Fruit fly (Drosophila melanogaster) whole organism, embryonic: ENCODE results near the gene Utx.

Experiments
- Antp ChIP-seq: fragments of 200-800 bp; sonication (Bioruptor generic); optimal IDR thresholded peaks from 3 replicates; lab custom pipeline; 2016; ENCODE audit warnings: missing biosample characterization, missing genetic modification characterization
- CG12071 ChIP-seq: fragments of 200-800 bp; sonication (Bioruptor generic); optimal IDR thresholded peaks from 3 replicates; lab custom pipeline; 2018; ENCODE audit warnings: missing biosample characterization, mild to moderate bottlenecking, missing genetic modification characterization
- CG12942 ChIP-seq: fragments of 200-800 bp; sonication (Bioruptor generic); optimal IDR thresholded peaks from 3 replicates; lab custom pipeline; 2016; ENCODE audit warnings: missing biosample characterization, missing genetic modification characterization
- CG13775 ChIP-seq: fragments of 200-800 bp; sonication (Bioruptor generic); optimal IDR thresholded peaks from 3 replicates; lab custom pipeline; 2017; ENCODE audit warnings: missing biosample characterization, mild to moderate bottlenecking, missing genetic modification characterization
- CG1603 ChIP-seq: fragments of 200-800 bp; sonication (Bioruptor generic); optimal IDR thresholded peaks from 2 replicates; lab custom pipeline; 2019; ENCODE audit warnings: missing biosample characterization, mild to moderate bottlenecking, missing genetic modification characterization, moderate library complexity
- CG17359 ChIP-seq: fragments of 200-800 bp; sonication (Bioruptor generic); optimal IDR thresholded peaks from 3 replicates; lab custom pipeline; 2018; ENCODE audit warnings: missing biosample characterization, mild to moderate bottlenecking, missing genetic modification characterization, moderate library complexity
- CG1792 ChIP-seq: fragments of 200-800 bp; sonication (Bioruptor generic); optimal IDR thresholded peaks from 2 replicates; lab custom pipeline; 2016; ENCODE audit warnings: missing biosample characterization, missing genetic modification characterization
- CG18619 ChIP-seq: fragments of 200-800 bp; sonication (Bioruptor generic); optimal IDR thresholded peaks from 3 replicates; lab custom pipeline; 2017; ENCODE audit warnings: missing biosample characterization, mild to moderate bottlenecking, missing genetic modification characterization
- CG2202 ChIP-seq: fragments of 200-800 bp; sonication (Bioruptor generic); optimal IDR thresholded peaks from 2 replicates; lab custom pipeline; 2018; ENCODE audit warnings: missing biosample characterization, mild to moderate bottlenecking, missing genetic modification characterization
- CG32532 ChIP-seq: fragments of 200-800 bp; sonication (Bioruptor generic); IDR thresholded peaks from 2 replicates; pipeline ENCODE4 v1.3.6; 2022; ENCODE audit warnings: missing biosample characterization, missing genetic modification characterization
- CG4854 ChIP-seq: fragments of 200-800 bp; sonication (Bioruptor generic); optimal IDR thresholded peaks from 2 replicates; lab custom pipeline; 2016; ENCODE audit warnings: missing biosample characterization, missing genetic modification characterization, inconsistent platforms
- CG6813 ChIP-seq: fragments of 200-800 bp; sonication (Bioruptor generic); optimal IDR thresholded peaks from 2 replicates; lab custom pipeline; 2017; ENCODE audit warnings: missing biosample characterization, missing genetic modification characterization, mild to moderate bottlenecking, moderate library complexity, missing genetic modification reagents
- CG7271 ChIP-seq: fragments of 200-800 bp; sonication (Bioruptor generic); optimal IDR thresholded peaks from 2 replicates; lab custom pipeline; 2018; ENCODE audit warnings: missing biosample characterization, mild to moderate bottlenecking, missing genetic modification characterization, moderate library complexity
- CG7963 ChIP-seq: fragments of 200-800 bp; sonication (Bioruptor generic); IDR thresholded peaks from 3 replicates; pipeline ENCODE4 v1.3.6; 2022; ENCODE audit warnings: missing biosample characterization, missing genetic modification characterization; ENCODE audit not compliant: partially characterized antibody
- CG9932 ChIP-seq: fragments of 200-800 bp; sonication (Bioruptor generic); IDR thresholded peaks from 2 replicates; pipeline ENCODE4 v1.3.6; 2022; ENCODE audit warnings: missing biosample characterization, missing genetic modification characterization
- CHES-1-like ChIP-seq: fragments of 200-800 bp; sonication (Bioruptor generic); optimal IDR thresholded peaks from 2 replicates; lab custom pipeline; 2016; ENCODE audit warnings: missing biosample characterization, missing genetic modification characterization
- Drgx ChIP-seq: fragments of 200-800 bp; sonication (Bioruptor generic); IDR thresholded peaks from 2 replicates; pipeline ENCODE4 v1.3.6; 2022; ENCODE audit warnings: missing biosample characterization, missing genetic modification characterization
- ERR ChIP-seq: fragments of 200-800 bp; sonication (Bioruptor generic); optimal IDR thresholded peaks from 2 replicates; lab custom pipeline; 2016; ENCODE audit warnings: missing biosample characterization, missing genetic modification characterization
- Ets65A ChIP-seq: fragments of 200-800 bp; sonication (Bioruptor generic); peaks from one replicate; lab custom pipeline; 2016; ENCODE audit warnings: missing biosample characterization, missing genetic modification characterization
- GATAe ChIP-seq: fragments of 200-800 bp; sonication (Bioruptor generic); conservative IDR thresholded peaks from 2 replicates; pipeline ENCODE4 v1.3.6; 2022; ENCODE audit warnings: missing biosample characterization, missing genetic modification characterization
- HHEX ChIP-seq: fragments of 200-800 bp; sonication (Bioruptor generic); optimal IDR thresholded peaks from 3 replicates; lab custom pipeline; 2017; ENCODE audit warnings: missing biosample characterization, mild to moderate bottlenecking, missing genetic modification characterization, missing genetic modification reagents
- HLH4C ChIP-seq: fragments of 200-800 bp; sonication (Bioruptor generic); IDR thresholded peaks from 3 replicates; pipeline ENCODE4 v1.3.6; 2022; ENCODE audit warnings: missing biosample characterization, missing genetic modification characterization; ENCODE audit not compliant: partially characterized antibody
- HLH54F ChIP-seq: fragments of 200-800 bp; sonication (Bioruptor generic); optimal IDR thresholded peaks from 3 replicates; lab custom pipeline; 2016; ENCODE audit warnings: missing biosample characterization, missing genetic modification characterization
- Hr78 ChIP-seq, 2 experiments: fragments of 200-800 bp in 1 of 2; fragments of >200 bp in 1 of 2; sonication (Bioruptor generic) in 1 of 2; optimal IDR thresholded peaks; 2 replicates each; lab custom pipeline; 2017 to 2019; ENCODE audit warnings: missing biosample characterization in 2 of 2, missing genetic modification characterization in 2 of 2, mild to moderate bottlenecking in 1 of 2, moderate library complexity in 1 of 2
- Med ChIP-seq: fragments of 200-800 bp; sonication (Bioruptor generic); peaks from one replicate; lab custom pipeline; 2016; ENCODE audit warnings: missing biosample characterization, missing genetic modification characterization, mild to moderate bottlenecking, inconsistent platforms, moderate library complexity
- Rx ChIP-seq: fragments of 200-800 bp; sonication (Bioruptor generic); IDR thresholded peaks from 2 replicates; pipeline ENCODE4 v1.3.6; 2022; ENCODE audit warnings: missing biosample characterization, missing genetic modification characterization
- Sin3A ChIP-seq: fragments of >200 bp; optimal IDR thresholded peaks from 2 replicates; lab custom pipeline; 2018
- Spps ChIP-seq: fragments of 200-800 bp; sonication (Bioruptor generic); optimal IDR thresholded peaks from 2 replicates; lab custom pipeline; 2018; ENCODE audit warnings: missing biosample characterization, mild to moderate bottlenecking, missing genetic modification characterization
- Sry-β ChIP-seq: fragments of 200-800 bp; sonication (Bioruptor generic); optimal IDR thresholded peaks from 2 replicates; lab custom pipeline; 2018; ENCODE audit warnings: missing biosample characterization, mild to moderate bottlenecking, missing genetic modification characterization, moderate library complexity
- amos ChIP-seq: fragments of 200-800 bp; sonication (Bioruptor generic); IDR thresholded peaks from 2 replicates; pipeline ENCODE4 v1.3.6; 2022; ENCODE audit warnings: missing biosample characterization, missing genetic modification characterization; ENCODE audit not compliant: partially characterized antibody
- ash1 ChIP-seq: fragments of 200-800 bp; sonication (Bioruptor generic); optimal IDR thresholded peaks from 2 replicates; lab custom pipeline; 2018; ENCODE audit warnings: missing biosample characterization, mild to moderate bottlenecking, missing genetic modification characterization
- cato ChIP-seq: fragments of 200-800 bp; sonication (Bioruptor generic); optimal IDR thresholded peaks from 2 replicates; lab custom pipeline; 2016; ENCODE audit warnings: missing biosample characterization, missing genetic modification characterization, borderline replicate concordance
- crp ChIP-seq, 2 experiments: fragments of 200-800 bp; sonication (Bioruptor generic); optimal IDR thresholded peaks; 2 replicates in 1 of 2; 3 replicates in 1 of 2; lab custom pipeline; 2017; ENCODE audit warnings: missing biosample characterization in 2 of 2, missing genetic modification characterization in 2 of 2, mild to moderate bottlenecking in 1 of 2, moderate library complexity in 1 of 2
- dmrt99B ChIP-seq: fragments of 200-800 bp; sonication (Bioruptor generic); optimal IDR thresholded peaks from 2 replicates; lab custom pipeline; 2018; ENCODE audit warnings: missing biosample characterization, mild to moderate bottlenecking, missing genetic modification characterization, moderate library complexity
- grau ChIP-seq: fragments of 200-800 bp; optimal IDR thresholded peaks from 3 replicates; lab custom pipeline; 2019; ENCODE audit warnings: missing biosample characterization, mild to moderate bottlenecking, missing genetic modification characterization, moderate library complexity
- jigr1 ChIP-seq: fragments of 200-800 bp; sonication (Bioruptor generic); IDR thresholded peaks from 3 replicates; pipeline ENCODE4 v1.3.6; 2022; ENCODE audit warnings: missing biosample characterization, missing genetic modification characterization
- klu ChIP-seq: fragments of 200-800 bp; sonication (Bioruptor generic); IDR thresholded peaks from 2 replicates; pipeline ENCODE4 v1.3.6; 2022; ENCODE audit warnings: missing biosample characterization, missing genetic modification characterization
- mirr ChIP-seq: fragments of 200-800 bp; sonication (Bioruptor generic); optimal IDR thresholded peaks from 3 replicates; lab custom pipeline; 2018; ENCODE audit warnings: missing biosample characterization, mild to moderate bottlenecking, missing genetic modification characterization
- nerfin-1 ChIP-seq: fragments of 200-800 bp; sonication (Bioruptor generic); optimal IDR thresholded peaks from 3 replicates; lab custom pipeline; 2019; ENCODE audit warnings: missing biosample characterization, mild to moderate bottlenecking, missing genetic modification characterization, moderate library complexity
- p53 ChIP-seq: fragments of 200-800 bp; sonication (Bioruptor generic); optimal IDR thresholded peaks from 2 replicates; lab custom pipeline; 2016; ENCODE audit warnings: missing biosample characterization, missing genetic modification characterization
- ranshi ChIP-seq: fragments of 200-800 bp; sonication (Bioruptor generic); IDR thresholded peaks from 2 replicates; pipeline ENCODE4 v1.3.6; 2022; ENCODE audit warnings: missing biosample characterization, missing genetic modification characterization
- stwl ChIP-seq: fragments of 200-800 bp; sonication (Bioruptor generic); optimal IDR thresholded peaks from 3 replicates; lab custom pipeline; 2018; ENCODE audit warnings: missing biosample characterization, mild to moderate bottlenecking, missing genetic modification characterization, moderate library complexity
- sug ChIP-seq: fragments of 200-800 bp; optimal IDR thresholded peaks from 2 replicates; lab custom pipeline; 2019; ENCODE audit warnings: missing biosample characterization, mild to moderate bottlenecking, missing genetic modification characterization, moderate library complexity
- trem ChIP-seq: fragments of 200-800 bp; optimal IDR thresholded peaks from 3 replicates; lab custom pipeline; 2019; ENCODE audit warnings: missing biosample characterization, mild to moderate bottlenecking, missing genetic modification characterization, moderate library complexity
- tx ChIP-seq: fragments of 200-800 bp; sonication (Bioruptor generic); optimal IDR thresholded peaks from 2 replicates; lab custom pipeline; 2016; ENCODE audit warnings: missing biosample characterization, missing genetic modification characterization
- vfl ChIP-seq: fragments of 200-800 bp; sonication (Bioruptor generic); optimal IDR thresholded peaks from 2 replicates; lab custom pipeline; 2016; ENCODE audit warnings: missing biosample characterization, missing genetic modification characterization
- zfh2 ChIP-seq: fragments of 200-800 bp; sonication (Bioruptor generic); optimal IDR thresholded peaks from 2 replicates; lab custom pipeline; 2016; ENCODE audit warnings: missing biosample characterization, missing genetic modification characterization

The Utx gene

dm6 chr2L:10260750-10261493, 17.7 kb downstream of the Utx start, which contains the start of gene Pten (continued):
- TF ChIP-seq zfh2 (GFP tag; lab: Kevin White, UChicago) = peak; percentile 43
- peak; percentile 48 for TF ChIP-seq CG4854 (GFP tag; lab: Kevin White, UChicago)
- TF ChIP-seq Antp = no peak
- TF ChIP-seq Sry-β (GFP tag; lab: Kevin White, UChicago) = peak; percentile 11
- no peak for TF ChIP-seq Sin3A
- peak; percentile 64 for TF ChIP-seq tx (GFP tag; lab: Kevin White, UChicago)
- TF ChIP-seq trem (tag; lab: Kevin White, UChicago) = peak; percentile 61
- TF ChIP-seq Rx = no peak
- peak; percentile 90; the same call in 1 of the 2 replicates for TF ChIP-seq amos
- no peak for TF ChIP-seq p53 (GFP tag; lab: Kevin White, UChicago)
- TF ChIP-seq Ets65A (GFP tag; lab: Kevin White, UChicago) = peak; percentile 95
- peak; percentile 94 for TF ChIP-seq Med (GFP tag; lab: Kevin White, UChicago)
- peak; percentile 49 for TF ChIP-seq Spps (tag; lab: Kevin White, UChicago)
- peak in 1 of 2 experiments; percentile 15 for TF ChIP-seq crp (GFP tag; optimal IDR thresholded peaks at IDR 0.05; lab: Kevin White, UChicago)
- no peak for TF ChIP-seq CG2202 (tag; lab: Kevin White, UChicago)
- no peak for TF ChIP-seq CG12071
- no peak for TF ChIP-seq mirr (GFP tag; lab: Kevin White, UChicago)
- no peak for TF ChIP-seq Hr78 (GFP tag; optimal IDR thresholded peaks at IDR 0.05; lab: Kevin White, UChicago)
- no peak for TF ChIP-seq ash1
- TF ChIP-seq CG6813 (GFP tag; lab: Kevin White, UChicago) = no peak
- peak; percentile 16 for TF ChIP-seq CG7271 (tag; lab: Kevin White, UChicago)
- TF ChIP-seq GATAe (GFP tag; lab: Robert Waterston, UW) = no peak
- peak; percentile 48 for TF ChIP-seq nerfin-1 (tag; lab: Kevin White, UChicago)
- TF ChIP-seq ERR (GFP tag; lab: Kevin White, UChicago) = peak; percentile 9
- TF ChIP-seq CG18619 (GFP tag; lab: Kevin White, UChicago) = no peak
- TF ChIP-seq dmrt99B (tag; lab: Kevin White, UChicago) = no peak
- TF ChIP-seq HLH4C (GFP tag; lab: Robert Waterston, UW) = peak; percentile 94
- TF ChIP-seq cato (GFP tag; lab: Kevin White, UChicago) = peak; percentile 67
- peak; percentile 90 for TF ChIP-seq CG7963 (GFP tag; lab: Robert Waterston, UW)
- peak; percentile 88; the same call in 1 of the 3 replicates for TF ChIP-seq jigr1 (GFP tag; lab: Robert Waterston, UW)
- TF ChIP-seq grau (tag; lab: Kevin White, UChicago) = peak; percentile 63
- TF ChIP-seq Drgx (GFP tag; lab: Robert Waterston, UW) = no peak
- TF ChIP-seq CG1603 (tag; lab: Kevin White, UChicago) = peak; percentile 80
- peak; percentile 57 for TF ChIP-seq sug (tag; lab: Kevin White, UChicago)
- no peak for TF ChIP-seq klu (GFP tag; lab: Robert Waterston, UW)
- peak; percentile 80 for TF ChIP-seq CG17359 (tag; lab: Kevin White, UChicago)
- peak; percentile 38 for TF ChIP-seq CG12942 (GFP tag; lab: Kevin White, UChicago)
- no peak for TF ChIP-seq vfl (GFP tag; lab: Kevin White, UChicago)
- TF ChIP-seq ranshi (GFP tag; lab: Robert Waterston, UW) = no peak
- peak; percentile 58 for TF ChIP-seq CG1792 (GFP tag; lab: Kevin White, UChicago)
- peak; percentile 83 for TF ChIP-seq CG13775 (GFP tag; lab: Kevin White, UChicago)
- TF ChIP-seq CG32532 = peak; percentile 62; the same call in 1 of the 2 replicates
- TF ChIP-seq HLH54F (GFP tag; lab: Kevin White, UChicago) = peak; percentile 51
- peak; percentile 60 for TF ChIP-seq stwl (tag; lab: Kevin White, UChicago)
- TF ChIP-seq CHES-1-like (GFP tag; lab: Kevin White, UChicago) = peak; percentile 29
- TF ChIP-seq HHEX (GFP tag; lab: Kevin White, UChicago) = no peak
- TF ChIP-seq CG9932 (GFP tag; lab: Robert Waterston, UW) = no peak
- TF ChIP-seq, all 482 proteins: peak for 268
